Worm (Caenorhabditis elegans) whole organism, L4 larva: ENCODE measurements around the gene B0563.18.

ENCODE experiments used
- F37D6.2 ChIP-seq: sonication (generic microtip); optimal IDR thresholded peaks from 2 replicates; lab custom pipeline; 2016; ENCODE audit warnings: mild to moderate bottlenecking, missing genetic modification characterization, missing compliant biosample characterization
- F44E2.7 ChIP-seq: fragments of 200-800 bp; sonication (Bioruptor generic); IDR thresholded peaks from 2 replicates; pipeline ENCODE4 v2.1.2; 2022; ENCODE audit warnings: missing genetic modification characterization, missing compliant biosample characterization
- F49E8.2 ChIP-seq: sonication (generic microtip); optimal IDR thresholded peaks from 2 replicates; lab custom pipeline; 2016; ENCODE audit warnings: missing compliant biosample characterization, mild to moderate bottlenecking, missing genetic modification characterization, borderline replicate concordance
- Y105C5A.15 ChIP-seq: fragments of 200-800 bp; sonication (Bioruptor generic); IDR thresholded peaks from 2 replicates; pipeline ENCODE4 v1.3.6; 2022; ENCODE audit warnings: missing genetic modification characterization, missing compliant biosample characterization
- Y48G9A.11 ChIP-seq: fragments of 200-800 bp; sonication (Bioruptor generic); IDR thresholded peaks from 2 replicates; pipeline ENCODE4 v1.3.6; 2022; ENCODE audit warnings: missing genetic modification reagents, missing genetic modification characterization, missing compliant biosample characterization
- Y75B8A.6 ChIP-seq: fragments of 200-800 bp; sonication (Bioruptor generic); IDR thresholded peaks from 2 replicates; pipeline ENCODE4 v1.3.6; 2022; ENCODE audit warnings: missing genetic modification reagents, missing genetic modification characterization, missing compliant biosample characterization
- ZK546.5 ChIP-seq, 2 experiments: sonication (generic microtip); optimal IDR thresholded peaks; 2 replicates each; lab custom pipeline; 2017; ENCODE audit warnings: missing biosample characterization in 2 of 2, missing genetic modification characterization in 2 of 2
- aha-1 ChIP-seq: fragments of 150-350 bp; peaks from one replicate; lab custom pipeline; 2014; ENCODE audit warnings: missing biosample characterization, missing genetic modification characterization
- ama-1 ChIP-seq: fragments of 150-350 bp; optimal IDR thresholded peaks from 2 replicates; lab custom pipeline; 2014; ENCODE audit warnings: inconsistent platforms, mixed read lengths
- ceh-20 ChIP-seq: fragments of 200-800 bp; sonication (Bioruptor generic); IDR thresholded peaks from 2 replicates; pipeline ENCODE4 v1.3.6; 2022; ENCODE audit warnings: missing genetic modification reagents, missing genetic modification characterization, missing compliant biosample characterization
- ceh-32 ChIP-seq: sonication (generic microtip); optimal IDR thresholded peaks from 2 replicates; lab custom pipeline; 2016; ENCODE audit warnings: mild to moderate bottlenecking, missing genetic modification characterization, missing compliant biosample characterization; ENCODE audit not compliant: poor library complexity
- ceh-62 ChIP-seq: sonication (generic microtip); optimal IDR thresholded peaks from 2 replicates; lab custom pipeline; 2017; ENCODE audit warnings: missing biosample characterization, missing genetic modification characterization
- daf-16 ChIP-seq, 3 experiments: sonication (generic microtip); optimal IDR thresholded peaks; 2 replicates each; lab custom pipeline; 2016 to 2017; ENCODE audit warnings: missing genetic modification characterization in 3 of 3, missing genetic modification reagents in 3 of 3, mild to moderate bottlenecking in 2 of 3, missing compliant biosample characterization in 2 of 3, missing biosample characterization in 1 of 3, moderate library complexity in 1 of 3
- dmd-6 ChIP-seq: fragments of 200-800 bp; sonication (Bioruptor generic); IDR thresholded peaks from 2 replicates; pipeline ENCODE4 v1.3.6; 2022; ENCODE audit warnings: missing genetic modification reagents, missing genetic modification characterization, missing compliant biosample characterization
- duxl-1 ChIP-seq: sonication (generic microtip); optimal IDR thresholded peaks from 2 replicates; lab custom pipeline; 2016; ENCODE audit warnings: mild to moderate bottlenecking, missing genetic modification characterization, moderate library complexity, missing compliant biosample characterization; ENCODE audit not compliant: poor library complexity
- egl-27 ChIP-seq: sonication (generic microtip); optimal IDR thresholded peaks from 3 replicates; lab custom pipeline; 2017; ENCODE audit warnings: missing biosample characterization, missing genetic modification reagents, missing genetic modification characterization
- fkh-10 ChIP-seq: fragments of 150-350 bp; optimal IDR thresholded peaks from 2 replicates; lab custom pipeline; 2014; ENCODE audit warnings: missing biosample characterization, missing genetic modification reagents, missing genetic modification characterization
- hif-1 ChIP-seq, 2 experiments: sonication (generic microtip); optimal IDR thresholded peaks; 2 replicates each; lab custom pipeline; 2016 to 2017; ENCODE audit warnings: missing compliant biosample characterization in 2 of 2, missing genetic modification characterization in 2 of 2, missing genetic modification reagents in 2 of 2, missing genotype in 2 of 2, mild to moderate bottlenecking in 1 of 2
- hlh-11 ChIP-seq: fragments of 200-800 bp; sonication (Bioruptor generic); optimal IDR thresholded peaks from 2 replicates; lab custom pipeline; 2018; ENCODE audit warnings: mild to moderate bottlenecking, missing genetic modification characterization, missing compliant biosample characterization
- hlh-30 ChIP-seq: sonication (generic microtip); optimal IDR thresholded peaks from 2 replicates; lab custom pipeline; 2017; ENCODE audit warnings: antibody characterized with exemption, mild to moderate bottlenecking, missing genetic modification characterization, missing compliant biosample characterization; ENCODE audit not compliant: insufficient read depth
- hmg-1.1 ChIP-seq: fragments of 200-800 bp; sonication (Bioruptor generic); IDR thresholded peaks from 2 replicates; pipeline ENCODE4 v1.3.6; 2022; ENCODE audit warnings: missing genetic modification reagents, missing genetic modification characterization, missing compliant biosample characterization
- jun-1 ChIP-seq: fragments of 150-350 bp; optimal IDR thresholded peaks from 2 replicates; lab custom pipeline; 2014; ENCODE audit warnings: missing biosample characterization, missing genetic modification reagents, missing genetic modification characterization
- lim-7 ChIP-seq: fragments of 200-800 bp; sonication (Bioruptor generic); IDR thresholded peaks from 2 replicates; pipeline ENCODE4 v1.3.6; 2022; ENCODE audit warnings: missing genetic modification characterization, missing compliant biosample characterization
- lin-1 ChIP-seq: fragments of 200-800 bp; sonication (Bioruptor generic); IDR thresholded peaks from 2 replicates; pipeline ENCODE4 v1.3.6; 2022; ENCODE audit warnings: missing genetic modification reagents, missing genetic modification characterization, missing compliant biosample characterization
- lin-15B ChIP-seq: fragments of 150-350 bp; sonication (generic microtip); optimal IDR thresholded peaks from 3 replicates; lab custom pipeline; 2014; ENCODE audit warnings: missing biosample characterization, missing genetic modification characterization
- lin-39 ChIP-seq: fragments of 150-350 bp; optimal IDR thresholded peaks from 2 replicates; lab custom pipeline; 2014; ENCODE audit warnings: missing biosample characterization, missing genetic modification reagents, missing genetic modification characterization
- lsy-2 ChIP-seq, 2 experiments: fragments of 150-350 bp in 1 of 2; sonication (generic microtip) in 1 of 2; optimal IDR thresholded peaks; 2 replicates each; lab custom pipeline; 2014 to 2017; ENCODE audit warnings: missing biosample characterization in 2 of 2, missing genetic modification characterization in 2 of 2
- mdl-1 ChIP-seq, 2 experiments: fragments of 150-350 bp in 1 of 2; sonication (generic microtip) in 1 of 2; optimal IDR thresholded peaks; 2 replicates each; lab custom pipeline; 2014 to 2017; ENCODE audit warnings: missing biosample characterization in 2 of 2, missing genetic modification characterization in 2 of 2
- mep-1 ChIP-seq: fragments of 150-350 bp; sonication (generic microtip); optimal IDR thresholded peaks from 3 replicates; lab custom pipeline; 2014; ENCODE audit warnings: missing biosample characterization, missing genetic modification characterization
- mxl-3 ChIP-seq: fragments of 200-800 bp; sonication (Bioruptor generic); optimal IDR thresholded peaks from 2 replicates; lab custom pipeline; 2018; ENCODE audit warnings: mild to moderate bottlenecking, missing genetic modification characterization, missing compliant biosample characterization
- nhr-10 ChIP-seq: fragments of 150-350 bp; optimal IDR thresholded peaks from 2 replicates; lab custom pipeline; 2014; ENCODE audit warnings: missing biosample characterization, missing genetic modification characterization
- nhr-111 ChIP-seq: fragments of 200-800 bp; sonication (Bioruptor generic); optimal IDR thresholded peaks from 2 replicates; lab custom pipeline; 2018; ENCODE audit warnings: mild to moderate bottlenecking, missing genetic modification characterization, missing compliant biosample characterization
- nhr-25 ChIP-seq: sonication (generic microtip); optimal IDR thresholded peaks from 2 replicates; lab custom pipeline; 2017; ENCODE audit warnings: missing genetic modification characterization, mild to moderate bottlenecking, missing compliant biosample characterization, antibody characterized with exemption, moderate library complexity, borderline replicate concordance; ENCODE audit not compliant: insufficient read depth
- nhr-28 ChIP-seq: fragments of 150-350 bp; optimal IDR thresholded peaks from 2 replicates; lab custom pipeline; 2014; ENCODE audit warnings: missing biosample characterization, missing genetic modification characterization
- nhr-42 ChIP-seq: fragments of 200-800 bp; sonication (Bioruptor generic); IDR thresholded peaks from 2 replicates; pipeline ENCODE4 v1.3.6; 2022; ENCODE audit warnings: missing genetic modification characterization, missing compliant biosample characterization
- nhr-48 ChIP-seq: sonication (generic microtip); optimal IDR thresholded peaks from 2 replicates; lab custom pipeline; 2016; ENCODE audit warnings: mild to moderate bottlenecking, missing genetic modification characterization, missing compliant biosample characterization
- nhr-6 ChIP-seq: fragments of 150-350 bp; optimal IDR thresholded peaks from 2 replicates; lab custom pipeline; 2014; ENCODE audit warnings: missing biosample characterization, missing genetic modification characterization
- nhr-76 ChIP-seq: fragments of 150-350 bp; optimal IDR thresholded peaks from 2 replicates; lab custom pipeline; 2014; ENCODE audit warnings: missing biosample characterization, missing genetic modification characterization
- nhr-77 ChIP-seq: fragments of 150-350 bp; optimal IDR thresholded peaks from 2 replicates; lab custom pipeline; 2014; ENCODE audit warnings: missing biosample characterization, missing genetic modification characterization
- rbr-2 ChIP-seq: sonication (generic microtip); optimal IDR thresholded peaks from 2 replicates; lab custom pipeline; 2016; ENCODE audit warnings: missing genotype, missing genetic modification characterization, missing compliant biosample characterization
- saeg-2 ChIP-seq: fragments of 200-800 bp; sonication (Bioruptor generic); IDR thresholded peaks from 2 replicates; pipeline ENCODE4 v1.3.6; 2022; ENCODE audit warnings: missing genetic modification reagents, missing genetic modification characterization, missing compliant biosample characterization
- tra-1 ChIP-seq: fragments of 200-800 bp; sonication (Bioruptor generic); IDR thresholded peaks from 2 replicates; pipeline ENCODE4 v1.3.6; 2022; ENCODE audit warnings: missing genetic modification reagents, missing genetic modification characterization, missing compliant biosample characterization
- unc-130 ChIP-seq: sonication (generic microtip); optimal IDR thresholded peaks from 2 replicates; lab custom pipeline; 2016; ENCODE audit warnings: missing genetic modification reagents, missing genetic modification characterization, missing compliant biosample characterization
- vab-7 ChIP-seq: fragments of 200-800 bp; sonication (Bioruptor generic); IDR thresholded peaks from 2 replicates; pipeline ENCODE4 v1.3.6; 2022; ENCODE audit warnings: missing genetic modification reagents, missing genetic modification characterization, missing compliant biosample characterization
- zfp-2 ChIP-seq: sonication (generic microtip); optimal IDR thresholded peaks from 2 replicates; lab custom pipeline; 2016; ENCODE audit warnings: mild to moderate bottlenecking, missing genetic modification characterization, missing compliant biosample characterization
- zip-11 ChIP-seq: fragments of 200-800 bp; sonication (Bioruptor generic); IDR thresholded peaks from 2 replicates; pipeline ENCODE4 v1.3.6; 2022; ENCODE audit warnings: missing genetic modification characterization, missing compliant biosample characterization
- ztf-11 ChIP-seq: fragments of 150-350 bp; optimal IDR thresholded peaks from 2 replicates; lab custom pipeline; 2014; ENCODE audit warnings: missing biosample characterization, missing genetic modification characterization
- ztf-7 ChIP-seq: fragments of 150-350 bp; optimal IDR thresholded peaks from 2 replicates; lab custom pipeline; 2014; ENCODE audit warnings: missing biosample characterization, missing genetic modification characterization

B0563.18 gene

DNA sequence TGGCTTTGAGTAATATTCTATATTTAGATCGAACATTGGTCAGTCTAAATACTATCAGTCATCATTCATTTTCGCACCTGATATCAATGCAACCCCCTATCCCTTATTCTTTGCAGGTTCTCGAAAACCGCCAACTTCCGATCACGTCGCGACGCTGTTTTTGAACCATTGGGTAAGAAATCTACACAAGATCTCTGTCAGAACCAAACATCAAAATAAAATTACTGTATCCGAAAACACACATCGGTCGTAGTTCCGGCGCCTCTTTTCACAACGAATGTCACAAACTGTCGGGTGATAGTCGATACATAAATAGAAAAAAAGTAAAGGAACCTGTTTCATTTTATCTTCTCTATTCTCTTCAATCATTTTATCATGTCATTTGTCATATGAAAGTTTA lies 25.4 kb upstream of the B0563.18 start (continued):
- TF ChIP-seq hif-1 (tag; optimal IDR thresholded peaks at IDR 0.05; lab: Kevin White, UChicago) (no peak), lin-15B (no peak), hlh-30 (tag; lab: Kevin White, UChicago) (peak; percentile 32), tra-1 (peak; percentile 72), aha-1 (tag; lab: Kevin White, UChicago) (peak; percentile 91), nhr-111 (GFP tag; lab: Kevin White, UChicago) (no peak), ceh-62 (tag; lab: Kevin White, UChicago) (no peak), nhr-42 (GFP tag; lab: Robert Waterston, UW) (no peak), lin-1 (0 out of 2 replicates have a peak, but pooled peaks have one; percentile 31), ztf-11 (tag; lab: Kevin White, UChicago) (no peak), hlh-11 (tag; lab: Kevin White, UChicago) (peak; percentile 68), nhr-10 (peak; percentile 8), egl-27 (tag; lab: Kevin White, UChicago) (no peak), mdl-1 (tag; optimal IDR thresholded peaks at IDR 0.05; lab: Kevin White, UChicago) (peak in 1 of 2 experiments; percentile 23), F44E2.7 (GFP tag; lab: Robert Waterston, UW) (no peak), mxl-3 (GFP tag; lab: Kevin White, UChicago) (peak; percentile 32), F37D6.2 (tag; lab: Kevin White, UChicago) (no peak), vab-7 (GFP tag; lab: Robert Waterston, UW) (no peak), ceh-20 (peak; percentile 42; the same call in 1 of the 2 replicates), ceh-32 (tag; lab: Kevin White, UChicago) (no peak), F49E8.2 (tag; lab: Kevin White, UChicago) (no peak), Y75B8A.6 (GFP tag; lab: Robert Waterston, UW) (no peak), Y48G9A.11 (GFP tag; lab: Robert Waterston, UW) (no peak), nhr-76 (tag; lab: Kevin White, UChicago) (no peak), nhr-48 (tag; lab: Kevin White, UChicago) (peak; percentile 31), zfp-2 (tag; lab: Kevin White, UChicago) (no peak), lsy-2 (tag; optimal IDR thresholded peaks at IDR 0.05; lab: Kevin White, UChicago) (peak in 1 of 2 experiments; percentile 39), ZK546.5 (tag; optimal IDR thresholded peaks at IDR 0.05; lab: Kevin White, UChicago) (no peak), duxl-1 (no peak), unc-130 (GFP tag; lab: Kevin White, UChicago) (no peak)

ce11 chrX:9150269-9150744 lies 22.1 kb upstream of the B0563.18 start, which contains the start of gene tmbi-4:
tmbi-4 (plus strand) TSS chrX:9150694.
- TF ChIP-seq hmg-1.1 (GFP tag; lab: Robert Waterston, UW) (peak; percentile 44), saeg-2 (GFP tag; lab: Robert Waterston, UW) (no peak), ceh-20 (peak; percentile 36; the same call in 1 of the 2 replicates), rbr-2 (tag; lab: Kevin White, UChicago) (peak; percentile 30), lsy-2 (tag; optimal IDR thresholded peaks at IDR 0.05; lab: Kevin White, UChicago) (peak in 1 of 2 experiments; percentile 67), nhr-6 (peak; percentile 40), dmd-6 (GFP tag; lab: Robert Waterston, UW) (peak; percentile 47), jun-1 (tag; lab: Kevin White, UChicago) (no peak), mxl-3 (GFP tag; lab: Kevin White, UChicago) (peak; percentile 33), daf-16 (GFP tag; optimal IDR thresholded peaks at IDR 0.05; lab: Kevin White, UChicago) (no peak), daf-16 (tag; optimal IDR thresholded peaks at IDR 0.05; lab: Kevin White, UChicago) (peak; percentile 90), hlh-11 (tag; lab: Kevin White, UChicago) (peak; percentile 77), ztf-7 (peak; percentile 12), aha-1 (tag; lab: Kevin White, UChicago) (peak; percentile 51), nhr-111 (GFP tag; lab: Kevin White, UChicago) (no peak), zip-11 (GFP tag; lab: Robert Waterston, UW) (no peak), mep-1 (peak; percentile 74), hlh-30 (tag; lab: Kevin White, UChicago) (peak; percentile 87), Y105C5A.15 (GFP tag; lab: Robert Waterston, UW) (no peak), nhr-77 (peak; percentile 21), nhr-25 (tag; lab: Kevin White, UChicago) (no peak), fkh-10 (GFP tag; lab: Kevin White, UChicago) (peak; percentile 23), ama-1 (lab: Kevin White, UChicago) (no peak), nhr-28 (tag; lab: Kevin White, UChicago) (peak; percentile 67), mdl-1 (tag; optimal IDR thresholded peaks at IDR 0.05; lab: Kevin White, UChicago) (peak in 1 of 2 experiments; percentile 47), lin-39 (tag; lab: Kevin White, UChicago) (no peak), nhr-42 (GFP tag; lab: Robert Waterston, UW) (no peak), lim-7 (no peak), hif-1 (tag; optimal IDR thresholded peaks at IDR 0.05; lab: Kevin White, UChicago) (peak in 1 of 2 experiments; percentile 50), egl-27 (tag; lab: Kevin White, UChicago) (no peak)
